Fruit fly (Drosophila melanogaster): Measurements from ENCODE around the gene CG11162.

CG11162 gene

DNA sequence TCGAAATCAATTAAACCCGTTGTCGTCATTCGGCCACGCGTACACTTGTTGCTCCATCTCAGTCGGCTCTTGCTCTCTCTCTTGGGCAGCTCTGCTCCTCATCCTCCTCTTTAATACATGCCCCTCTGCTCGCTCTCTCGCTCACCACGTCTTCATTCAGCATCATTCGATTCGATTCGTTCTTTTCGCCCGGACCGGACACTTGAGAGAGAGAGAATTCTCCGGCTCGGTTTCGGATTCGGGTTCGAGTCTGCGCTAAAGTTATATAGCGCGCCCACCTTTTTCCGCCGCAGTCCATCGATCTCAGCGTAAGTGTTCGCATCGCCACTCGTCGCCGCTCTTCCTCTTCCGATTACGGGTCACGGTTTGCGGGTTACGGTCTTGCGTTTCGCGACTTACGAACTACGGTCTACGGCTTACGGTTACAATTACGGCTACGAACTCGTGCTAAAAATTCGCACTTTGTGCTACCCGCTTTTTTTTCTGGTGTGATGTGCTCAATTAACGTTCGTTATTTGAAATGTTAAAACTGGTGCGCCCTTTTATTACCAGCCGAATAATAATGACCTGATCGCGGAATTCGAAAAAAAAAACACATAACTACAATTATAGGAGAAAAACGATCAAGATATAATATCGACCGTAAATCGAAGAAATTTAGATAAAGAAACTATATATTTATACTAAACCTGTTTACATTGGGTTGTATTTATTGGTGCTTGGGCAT, 34.6 kb upstream of the CG11162 start (continued):
- TF ChIP-seq Dll (GFP tag; IDR thresholded peaks at IDR 0.05; ENCODE audit: partially characterized antibody), result peak; percentile 36; the same call in 2 of the 4 replicates
- TF ChIP-seq CG10543 (GFP tag; optimal IDR thresholded peaks at IDR 0.05), result peak; percentile 53
- TF ChIP-seq otp (GFP tag; IDR thresholded peaks at IDR 0.05), result no peak
- no peak for TF ChIP-seq Dip3 (GFP tag; optimal IDR thresholded peaks at IDR 0.05)
- TF ChIP-seq CG12769 (tag; optimal IDR thresholded peaks at IDR 0.05), result peak; percentile 74
- TF ChIP-seq sna (GFP tag; IDR thresholded peaks at IDR 0.05; ENCODE audit: partially characterized antibody), result no peak
- no peak for TF ChIP-seq CG7372 (GFP tag; IDR thresholded peaks at IDR 0.05)
- TF ChIP-seq Hey (tag; optimal IDR thresholded peaks at IDR 0.05), result no peak
- no peak for TF ChIP-seq YL-1 (GFP tag; optimal IDR thresholded peaks at IDR 0.05)
- no peak for TF ChIP-seq CG6854 (GFP tag; optimal IDR thresholded peaks at IDR 0.05)
- peak in 1 of 2 experiments; percentile 86 for TF ChIP-seq Pdp1 (GFP tag; optimal IDR thresholded peaks at IDR 0.05)
- TF ChIP-seq Dbx (GFP tag; IDR thresholded peaks at IDR 0.05), result peak; percentile 46; the same call in 1 of the 3 replicates
- peak; percentile 6 for TF ChIP-seq mirr (GFP tag; optimal IDR thresholded peaks at IDR 0.05)
- TF ChIP-seq CG7839 (tag; optimal IDR thresholded peaks at IDR 0.05), result no peak
- TF ChIP-seq gfzf (GFP tag; optimal IDR thresholded peaks at IDR 0.05), result no peak
- TF ChIP-seq CG10147 (GFP tag; optimal IDR thresholded peaks at IDR 0.05), result no peak
- no peak for TF ChIP-seq Side (GFP tag; optimal IDR thresholded peaks at IDR 0.05)
- TF ChIP-seq Doc3 (GFP tag; IDR thresholded peaks at IDR 0.05; ENCODE audit: partially characterized antibody), result no peak
- no peak for TF ChIP-seq CG10979 (tag; optimal IDR thresholded peaks at IDR 0.05)
- TF ChIP-seq CG13894 (tag; optimal IDR thresholded peaks at IDR 0.05), result peak; percentile 66
- no peak for TF ChIP-seq CG17829 (tag; optimal IDR thresholded peaks at IDR 0.05)
- TF ChIP-seq usp (GFP tag; optimal IDR thresholded peaks at IDR 0.05), result no peak
- TF ChIP-seq ac (GFP tag; optimal IDR thresholded peaks at IDR 0.05), result no peak
- TF ChIP-seq slbo (GFP tag; IDR thresholded peaks at IDR 0.05), result no peak
- no peak for TF ChIP-seq NfI (GFP tag; optimal IDR thresholded peaks at IDR 0.05)
- TF ChIP-seq CG2116 (GFP tag; optimal IDR thresholded peaks at IDR 0.05), result no peak
- TF ChIP-seq ase (GFP tag; IDR thresholded peaks at IDR 0.05), result no peak
- TF ChIP-seq CG17568 (GFP tag; optimal IDR thresholded peaks at IDR 0.05), result no peak
- no peak for TF ChIP-seq ems (GFP tag; optimal IDR thresholded peaks at IDR 0.05)
- peak; percentile 55 for TF ChIP-seq caup (GFP tag; optimal IDR thresholded peaks at IDR 0.05; ENCODE audit: severe bottlenecking)
- no peak for TF ChIP-seq schlank (tag; optimal IDR thresholded peaks at IDR 0.05)
- no peak for TF ChIP-seq stwl (tag; optimal IDR thresholded peaks at IDR 0.05)
- no peak for TF ChIP-seq CG12299 (tag; optimal IDR thresholded peaks at IDR 0.05)
- TF ChIP-seq insv (GFP tag; optimal IDR thresholded peaks at IDR 0.05), result no peak
- peak; percentile 76 for TF ChIP-seq CG17385 (GFP tag; optimal IDR thresholded peaks at IDR 0.05)
- no peak for TF ChIP-seq CG12659 (GFP tag; optimal IDR thresholded peaks at IDR 0.05)
- peak; percentile 44; the same call in 1 of the 2 replicates for TF ChIP-seq Bgb (GFP tag; IDR thresholded peaks at IDR 0.05; ENCODE audit: partially characterized antibody)
- TF ChIP-seq CG10959 (GFP tag; IDR thresholded peaks at IDR 0.05), result no peak
- no peak for TF ChIP-seq CG10209 (GFP tag; optimal IDR thresholded peaks at IDR 0.05)
- TF ChIP-seq gcm (GFP tag; optimal IDR thresholded peaks at IDR 0.05), result no peak
- no peak for TF ChIP-seq CG4360 (GFP tag; IDR thresholded peaks at IDR 0.05)
- no peak for TF ChIP-seq B-H2 (GFP tag; optimal IDR thresholded peaks at IDR 0.05)
- TF ChIP-seq amos (GFP tag; IDR thresholded peaks at IDR 0.05; ENCODE audit: partially characterized antibody), result peak; percentile 29; the same call in 1 of the 2 replicates
- peak; percentile 38 for TF ChIP-seq sug (tag; optimal IDR thresholded peaks at IDR 0.05)
- no peak for TF ChIP-seq z (GFP tag; IDR thresholded peaks at IDR 0.05)
- peak; percentile 54; the same call in 2 of the 3 replicates for TF ChIP-seq ci (GFP tag; IDR thresholded peaks at IDR 0.05)
- TF ChIP-seq odd (GFP tag; optimal IDR thresholded peaks at IDR 0.05), result no peak
- peak; percentile 7 for TF ChIP-seq CG3163 (GFP tag; optimal IDR thresholded peaks at IDR 0.05)
